Worm (Caenorhabditis elegans) whole organism, L2 larva: Measurements from ENCODE around the gene srd-26.

Source experiments
- C34F6.9 ChIP-seq: fragments of 150-350 bp; optimal IDR thresholded peaks from 2 replicates; lab custom pipeline; 2014; ENCODE audit warnings: missing biosample characterization, missing genetic modification characterization
- F13H6.1 ChIP-seq: sonication (generic microtip); optimal IDR thresholded peaks from 2 replicates; lab custom pipeline; 2016; ENCODE audit warnings: missing genetic modification characterization, missing compliant biosample characterization
- R02D3.7 ChIP-seq: fragments of 150-350 bp; optimal IDR thresholded peaks from 2 replicates; lab custom pipeline; 2014; ENCODE audit warnings: missing biosample characterization, missing genetic modification characterization
- Y55F3AM.14 ChIP-seq: fragments of 200-800 bp; sonication (Bioruptor generic); optimal IDR thresholded peaks from 2 replicates; lab custom pipeline; 2018; ENCODE audit warnings: mild to moderate bottlenecking, missing genetic modification characterization, missing compliant biosample characterization
- alr-1 ChIP-seq: fragments of 150-350 bp; optimal IDR thresholded peaks from 2 replicates; lab custom pipeline; 2014; ENCODE audit warnings: missing biosample characterization, missing genetic modification characterization
- ceh-16 ChIP-seq: fragments of 150-350 bp; optimal IDR thresholded peaks from 2 replicates; lab custom pipeline; 2014; ENCODE audit warnings: missing biosample characterization, missing genetic modification characterization
- crh-2 ChIP-seq: sonication (generic microtip); optimal IDR thresholded peaks from 2 replicates; lab custom pipeline; 2017; ENCODE audit warnings: missing biosample characterization, missing genetic modification characterization
- elt-1 ChIP-seq: fragments of 150-350 bp; optimal IDR thresholded peaks from 2 replicates; lab custom pipeline; 2014; ENCODE audit warnings: missing biosample characterization, missing genetic modification characterization
- elt-3 ChIP-seq: sonication (generic microtip); optimal IDR thresholded peaks from 2 replicates; lab custom pipeline; 2017; ENCODE audit warnings: missing biosample characterization, missing genetic modification characterization
- fos-1 ChIP-seq: fragments of 150-350 bp; optimal IDR thresholded peaks from 2 replicates; lab custom pipeline; 2014; ENCODE audit warnings: missing biosample characterization, missing genetic modification characterization
- gmeb-1 ChIP-seq: fragments of 150-350 bp; optimal IDR thresholded peaks from 2 replicates; lab custom pipeline; 2014; ENCODE audit warnings: missing biosample characterization, missing genetic modification characterization
- mbf-1 ChIP-seq: sonication (generic microtip); optimal IDR thresholded peaks from 2 replicates; lab custom pipeline; 2017; ENCODE audit warnings: missing biosample characterization, missing genetic modification characterization
- mdl-1 ChIP-seq, 2 experiments: fragments of 150-350 bp in 1 of 2; sonication (generic microtip) in 1 of 2; optimal IDR thresholded peaks; 2 replicates each; lab custom pipeline; 2017; ENCODE audit warnings: missing biosample characterization in 2 of 2, missing genetic modification characterization in 2 of 2
- nhr-10 ChIP-seq: sonication (generic microtip); optimal IDR thresholded peaks from 2 replicates; lab custom pipeline; 2017; ENCODE audit warnings: missing biosample characterization, missing genetic modification characterization
- nhr-11 ChIP-seq: fragments of 150-350 bp; optimal IDR thresholded peaks from 2 replicates; lab custom pipeline; 2014; ENCODE audit warnings: missing biosample characterization, missing genetic modification characterization
- nhr-12 ChIP-seq: fragments of 150-350 bp; optimal IDR thresholded peaks from 2 replicates; lab custom pipeline; 2014; ENCODE audit warnings: missing biosample characterization, missing genetic modification characterization
- nhr-21 ChIP-seq: fragments of 150-350 bp; optimal IDR thresholded peaks from 2 replicates; lab custom pipeline; 2014; ENCODE audit warnings: missing biosample characterization, missing genetic modification characterization
- nhr-237 ChIP-seq: fragments of 150-350 bp; optimal IDR thresholded peaks from 2 replicates; lab custom pipeline; 2014; ENCODE audit warnings: missing biosample characterization, missing genetic modification characterization
- nhr-25 ChIP-seq: fragments of 150-350 bp; sonication (generic microtip); optimal IDR thresholded peaks from 3 replicates; lab custom pipeline; 2014; ENCODE audit warnings: missing biosample characterization, missing genetic modification characterization
- nhr-6 ChIP-seq: fragments of 150-350 bp; optimal IDR thresholded peaks from 2 replicates; lab custom pipeline; 2014; ENCODE audit warnings: missing biosample characterization, missing genetic modification characterization
- peb-1 ChIP-seq: fragments of 150-350 bp; optimal IDR thresholded peaks from 2 replicates; lab custom pipeline; 2014; ENCODE audit warnings: missing biosample characterization, missing genetic modification characterization
- sem-4 ChIP-seq: fragments of 150-350 bp; optimal IDR thresholded peaks from 2 replicates; lab custom pipeline; 2014; ENCODE audit warnings: missing biosample characterization, missing genetic modification reagents, missing genetic modification characterization
- skn-1 ChIP-seq: sonication (generic microtip); optimal IDR thresholded peaks from 2 replicates; lab custom pipeline; 2017; ENCODE audit warnings: missing biosample characterization, missing genetic modification characterization
- sma-3 ChIP-seq: sonication (generic microtip); optimal IDR thresholded peaks from 2 replicates; lab custom pipeline; 2016; ENCODE audit warnings: missing genetic modification reagents, missing genetic modification characterization, missing compliant biosample characterization
- sma-9 ChIP-seq, 2 experiments: fragments of 150-350 bp in 1 of 2; sonication (generic microtip) in 1 of 2; optimal IDR thresholded peaks; 2 replicates each; lab custom pipeline; 2014 to 2016; ENCODE audit warnings: missing genetic modification characterization in 2 of 2, mild to moderate bottlenecking in 1 of 2, missing biosample characterization in 1 of 2, missing compliant biosample characterization in 1 of 2, missing genetic modification reagents in 1 of 2, moderate library complexity in 1 of 2
- snpc-4 ChIP-seq: fragments of 150-350 bp; optimal IDR thresholded peaks from 2 replicates; lab custom pipeline; 2014; ENCODE audit warnings: missing biosample characterization, missing genetic modification characterization
- unc-39 ChIP-seq: fragments of 150-350 bp; optimal IDR thresholded peaks from 2 replicates; lab custom pipeline; 2014; ENCODE audit warnings: missing biosample characterization, missing genetic modification characterization
- unc-62 ChIP-seq: fragments of 150-350 bp; optimal IDR thresholded peaks from 2 replicates; lab custom pipeline; 2014; ENCODE audit warnings: missing biosample characterization, missing genetic modification reagents, missing genetic modification characterization
- zag-1 ChIP-seq: fragments of 150-350 bp; optimal IDR thresholded peaks from 2 replicates; lab custom pipeline; 2014; ENCODE audit warnings: missing biosample characterization, missing genetic modification characterization
- ztf-1 ChIP-seq: fragments of 200-800 bp; sonication (Bioruptor generic); conservative IDR thresholded peaks from 2 replicates; pipeline ENCODE4 v1.3.6; 2022; ENCODE audit warnings: missing genetic modification characterization, missing compliant biosample characterization
- ztf-11 ChIP-seq: sonication (generic microtip); optimal IDR thresholded peaks from 2 replicates; lab custom pipeline; 2017; ENCODE audit warnings: missing biosample characterization, missing genetic modification characterization
- ztf-4 ChIP-seq: fragments of 150-350 bp; optimal IDR thresholded peaks from 2 replicates; lab custom pipeline; 2014; ENCODE audit warnings: missing biosample characterization, missing genetic modification characterization

Gene srd-26

ce11 chrV:14176572-14176971, 13.8 kb upstream of the srd-26 start:
- TF ChIP-seq unc-39 (no peak), elt-1 (tag; lab: Kevin White, UChicago) (no peak)

- TF ChIP-seq ztf-1 (GFP tag; lab: Robert Waterston, UW): no peak
- TF ChIP-seq nhr-237 (tag; lab: Kevin White, UChicago): no peak
- TF ChIP-seq unc-39: no peak
- peak; percentile 59 for TF ChIP-seq fos-1 (tag; lab: Kevin White, UChicago)
These were observed 12.4 kb upstream of the srd-26 start, which contains the start of gene cest-2.2 for ce11 chrV:14175216-14175615. TSS of gene cest-2.2 (minus strand) at chrV:14175355.

ce11 chrV:14171284-14171683, 8.5 kb upstream of the srd-26 start, which contains the start of gene cest-2.1:
TSS of gene cest-2.1 (minus strand) at chrV:14171481.
- TF ChIP-seq F13H6.1 (no peak), R02D3.7 (tag; lab: Kevin White, UChicago) (no peak), ztf-4 (tag; lab: Kevin White, UChicago) (no peak), snpc-4 (no peak), mbf-1 (tag; lab: Kevin White, UChicago) (no peak), elt-1 (tag; lab: Kevin White, UChicago) (no peak), nhr-11 (tag; lab: Kevin White, UChicago) (no peak), zag-1 (tag; lab: Kevin White, UChicago) (no peak), unc-62 (GFP tag; lab: Kevin White, UChicago) (no peak), C34F6.9 (tag; lab: Kevin White, UChicago) (no peak), nhr-6 (tag; lab: Kevin White, UChicago) (no peak), crh-2 (tag; lab: Kevin White, UChicago) (no peak), nhr-10 (tag; lab: Kevin White, UChicago) (no peak)

- no peak for TF ChIP-seq nhr-6 (tag; lab: Kevin White, UChicago)
These were observed 4.8 kb upstream of the srd-26 start, which contains the start of gene ocam-1 for ce11 chrV:14167629-14168028. TSS of gene ocam-1 (minus strand) at chrV:14167729.

ce11 chrV:14166630-14167029, 3.8 kb upstream of the srd-26 start, which contains the start of gene cest-1.1:
TSS of gene cest-1.1 (minus strand) at chrV:14166730.
- no peak for TF ChIP-seq nhr-25
- TF ChIP-seq nhr-237 (tag; lab: Kevin White, UChicago): no peak
- TF ChIP-seq nhr-6 (tag; lab: Kevin White, UChicago): no peak
- TF ChIP-seq F13H6.1: no peak
- TF ChIP-seq elt-3 (tag; lab: Kevin White, UChicago): no peak

ce11 chrV:14165745-14166144, 2.9 kb upstream of the srd-26 start:
- TF ChIP-seq mdl-1 (tag; optimal IDR thresholded peaks at IDR 0.05; lab: Kevin White, UChicago): no peak
- TF ChIP-seq peb-1: no peak
- TF ChIP-seq Y55F3AM.14: no peak
- TF ChIP-seq unc-62 (GFP tag; lab: Kevin White, UChicago): no peak
- no peak for TF ChIP-seq sma-3
- no peak for TF ChIP-seq nhr-21 (tag; lab: Kevin White, UChicago)
- no peak for TF ChIP-seq ztf-1 (GFP tag; lab: Robert Waterston, UW)
- no peak for TF ChIP-seq sma-9 (GFP tag; optimal IDR thresholded peaks at IDR 0.05; lab: Kevin White, UChicago)
- no peak for TF ChIP-seq sma-9 (tag; optimal IDR thresholded peaks at IDR 0.05; lab: Kevin White, UChicago)
- TF ChIP-seq alr-1: no peak
- no peak for TF ChIP-seq nhr-25
- no peak for TF ChIP-seq ztf-11 (tag; lab: Kevin White, UChicago)
- no peak for TF ChIP-seq ceh-16 (tag; lab: Kevin White, UChicago)
- no peak for TF ChIP-seq elt-1 (tag; lab: Kevin White, UChicago)
- TF ChIP-seq nhr-12 (tag; lab: Kevin White, UChicago): no peak
- TF ChIP-seq nhr-237 (tag; lab: Kevin White, UChicago): no peak
- no peak for TF ChIP-seq F13H6.1
- no peak for TF ChIP-seq skn-1 (tag; lab: Kevin White, UChicago)

ce11 chrV:14160698-14161097, 2.1 kb downstream of the srd-26 start, which contains the start of gene cest-1.2:
TSS of gene cest-1.2 (minus strand) at chrV:14160862.
- TF ChIP-seq elt-3 (tag; lab: Kevin White, UChicago): no peak
- TF ChIP-seq gmeb-1: peak; percentile 4
- TF ChIP-seq elt-1 (tag; lab: Kevin White, UChicago): no peak
- peak; percentile 25 for TF ChIP-seq fos-1 (tag; lab: Kevin White, UChicago)
- TF ChIP-seq sem-4: no peak
- no peak for TF ChIP-seq nhr-237 (tag; lab: Kevin White, UChicago)
